Worm (Caenorhabditis elegans): ENCODE measurements around the gene F21D5.4.

F21D5.4 gene

ce11 chrIV:8748967-8749366, 11.1 kb downstream of the F21D5.4 start:
- no peak for TF ChIP-seq T22C8.4 (GFP tag; IDR thresholded peaks at IDR 0.05)
- TF ChIP-seq ztf-23 (GFP tag; IDR thresholded peaks at IDR 0.05): no peak
- TF ChIP-seq ztf-29 (GFP tag; IDR thresholded peaks at IDR 0.05): no peak
- TF ChIP-seq tab-1 (GFP tag; IDR thresholded peaks at IDR 0.05): no peak
- no peak for TF ChIP-seq ref-1 (GFP tag; conservative IDR thresholded peaks at IDR 0.05)

DNA sequence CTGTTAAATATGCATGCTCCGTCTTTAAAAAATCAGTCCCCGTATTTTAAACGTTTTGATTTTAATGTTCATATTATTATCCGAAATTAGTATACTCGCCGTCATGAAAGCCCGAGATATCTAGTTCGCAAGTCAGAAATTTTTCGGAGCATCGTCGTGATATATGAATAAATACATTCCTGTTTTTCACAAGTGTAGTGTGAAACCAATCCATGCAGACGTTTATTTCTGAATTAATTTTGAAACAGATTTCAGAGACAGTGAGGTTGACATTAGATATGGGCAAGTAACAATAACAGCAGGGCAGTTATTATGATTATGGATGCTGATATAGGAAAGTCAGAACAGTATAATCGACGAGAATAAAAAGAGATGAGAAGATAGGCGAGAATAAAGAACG, 14.6 kb downstream of the F21D5.4 start:
- no peak for TF ChIP-seq klf-2 (GFP tag; conservative IDR thresholded peaks at IDR 0.05)
- TF ChIP-seq med-1 (GFP tag; optimal IDR thresholded peaks at IDR 0.05; ENCODE audit: insufficient read depth): no peak
- TF ChIP-seq ztf-29 (GFP tag; IDR thresholded peaks at IDR 0.05): no peak
- no peak for TF ChIP-seq T22C8.4 (GFP tag; IDR thresholded peaks at IDR 0.05)
- no peak for TF ChIP-seq tab-1 (GFP tag; IDR thresholded peaks at IDR 0.05)
- no peak for TF ChIP-seq flt-1 (GFP tag; IDR thresholded peaks at IDR 0.05)
- no peak for TF ChIP-seq ref-1 (GFP tag; conservative IDR thresholded peaks at IDR 0.05)
- TF ChIP-seq cog-1 (tag; optimal IDR thresholded peaks at IDR 0.05): no peak
- no peak for TF ChIP-seq ztf-23 (GFP tag; IDR thresholded peaks at IDR 0.05)

DNA sequence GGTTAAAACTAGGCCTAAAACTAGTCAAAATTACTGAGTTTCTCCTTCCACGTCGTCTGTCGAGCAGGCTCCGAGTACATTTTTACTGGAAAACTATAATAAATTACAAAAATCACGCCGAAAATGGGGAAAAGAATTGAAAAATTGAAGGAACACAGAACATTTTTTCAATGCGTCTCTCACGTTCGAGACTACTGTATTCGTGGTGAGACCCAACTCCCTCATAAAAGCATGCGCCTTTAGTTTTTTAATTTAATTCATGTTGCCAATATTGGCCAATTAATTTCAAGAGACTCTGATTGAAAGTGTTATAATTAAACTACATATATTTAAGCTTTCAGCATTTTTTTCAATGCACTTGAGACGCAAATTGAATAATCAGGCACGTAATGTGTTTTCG, 16.3 kb downstream of the F21D5.4 start:
- TF ChIP-seq tab-1 (GFP tag; IDR thresholded peaks at IDR 0.05): no peak

- no peak for TF ChIP-seq ztf-23 (GFP tag; IDR thresholded peaks at IDR 0.05)
- no peak for TF ChIP-seq tab-1 (GFP tag; IDR thresholded peaks at IDR 0.05)
These were observed 16.8 kb downstream of the F21D5.4 start, which contains the start of gene elli-1 for ce11 chrIV:8754727-8755126. Gene elli-1 (minus strand): TSS chrIV:8754827.

ce11 chrIV:8757729-8758128, 19.8 kb downstream of the F21D5.4 start:
- TF ChIP-seq ztf-23 (GFP tag; IDR thresholded peaks at IDR 0.05) (no peak), flt-1 (GFP tag; IDR thresholded peaks at IDR 0.05) (no peak), cog-1 (tag; optimal IDR thresholded peaks at IDR 0.05) (no peak), med-1 (GFP tag; optimal IDR thresholded peaks at IDR 0.05; ENCODE audit: insufficient read depth) (no peak), ztf-29 (GFP tag; IDR thresholded peaks at IDR 0.05) (no peak)

DNA sequence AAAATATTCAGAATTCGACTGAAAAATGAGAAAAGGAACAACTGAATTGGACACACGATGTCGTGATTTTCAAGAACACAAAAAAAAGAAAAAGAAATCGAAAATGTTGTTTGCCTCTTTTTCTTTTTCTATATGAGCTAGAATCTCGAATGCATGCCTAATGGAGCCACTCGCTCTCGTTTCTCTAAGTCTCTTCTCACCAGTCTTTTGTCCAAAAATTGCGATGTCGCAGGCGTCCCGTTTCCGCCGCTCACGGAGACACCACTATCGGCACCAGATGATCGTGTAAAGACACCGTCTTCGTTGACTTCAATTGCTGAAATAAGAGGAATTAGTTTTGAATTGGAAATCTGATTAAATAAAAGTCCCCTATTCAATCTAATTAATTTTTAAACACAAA, 20.7 kb downstream of the F21D5.4 start:
- TF ChIP-seq ztf-23 (GFP tag; IDR thresholded peaks at IDR 0.05): no peak
- TF ChIP-seq flt-1 (GFP tag; IDR thresholded peaks at IDR 0.05): no peak
- no peak for TF ChIP-seq T22C8.4 (GFP tag; IDR thresholded peaks at IDR 0.05)

DNA sequence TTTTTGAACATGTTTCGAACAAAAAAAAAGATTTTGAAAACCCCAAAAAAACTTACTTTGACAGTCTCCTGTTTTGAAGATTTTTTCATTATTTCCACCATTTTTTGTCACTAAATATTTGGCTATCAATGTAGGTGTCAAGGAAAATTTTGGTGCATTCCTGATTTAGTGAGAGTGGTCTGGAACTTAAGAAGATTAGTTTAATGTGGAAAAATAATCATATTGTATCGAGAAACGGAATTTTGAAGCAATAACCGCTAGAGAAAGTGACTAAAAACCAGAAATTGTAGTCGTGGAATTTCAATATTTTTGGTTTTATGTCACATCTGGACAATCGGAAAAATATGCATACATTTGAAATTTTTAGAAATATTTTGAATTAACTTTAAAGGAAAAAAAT, 24.0 kb downstream of the F21D5.4 start, which contains the start of the genes F20C5.11 and klp-11:
TSS of gene F20C5.11 (minus strand) at position 101 of the 400 bp plus-strand sequence.
TSS of gene klp-11 (minus strand) at position 171 of the 400 bp plus-strand sequence.
- TF ChIP-seq tab-1 (GFP tag; IDR thresholded peaks at IDR 0.05) (no peak), T22C8.4 (GFP tag; IDR thresholded peaks at IDR 0.05) (no peak), flt-1 (GFP tag; IDR thresholded peaks at IDR 0.05) (no peak), ztf-23 (GFP tag; IDR thresholded peaks at IDR 0.05) (no peak), klf-2 (GFP tag; conservative IDR thresholded peaks at IDR 0.05) (no peak), ref-1 (GFP tag; conservative IDR thresholded peaks at IDR 0.05) (no peak), ztf-29 (GFP tag; IDR thresholded peaks at IDR 0.05) (no peak), cog-1 (tag; optimal IDR thresholded peaks at IDR 0.05) (no peak)

DNA sequence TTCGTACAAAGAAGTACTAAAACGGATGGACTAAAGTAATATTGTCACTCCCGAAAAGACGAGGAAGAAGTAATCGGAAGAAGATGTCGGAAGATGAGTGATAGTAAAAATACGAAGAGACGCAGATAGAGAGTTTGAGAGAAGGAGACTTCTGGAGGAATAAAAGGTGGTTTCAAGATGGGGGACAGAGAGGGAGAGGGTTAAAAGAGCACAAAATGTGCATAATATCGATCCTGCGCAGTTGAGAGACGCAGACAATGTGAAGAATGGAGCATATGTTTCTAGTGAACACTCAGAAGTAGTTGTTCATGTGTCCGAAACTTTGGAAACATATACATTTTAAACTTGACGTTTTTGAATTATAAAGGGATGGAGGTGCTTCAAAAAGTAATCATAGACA, 24.6 kb downstream of the F21D5.4 start:
- peak; percentile 74 for TF ChIP-seq T22C8.4 (GFP tag; IDR thresholded peaks at IDR 0.05)
- TF ChIP-seq tab-1 (GFP tag; IDR thresholded peaks at IDR 0.05): no peak
- peak; percentile 47 for TF ChIP-seq cog-1 (tag; optimal IDR thresholded peaks at IDR 0.05)

DNA sequence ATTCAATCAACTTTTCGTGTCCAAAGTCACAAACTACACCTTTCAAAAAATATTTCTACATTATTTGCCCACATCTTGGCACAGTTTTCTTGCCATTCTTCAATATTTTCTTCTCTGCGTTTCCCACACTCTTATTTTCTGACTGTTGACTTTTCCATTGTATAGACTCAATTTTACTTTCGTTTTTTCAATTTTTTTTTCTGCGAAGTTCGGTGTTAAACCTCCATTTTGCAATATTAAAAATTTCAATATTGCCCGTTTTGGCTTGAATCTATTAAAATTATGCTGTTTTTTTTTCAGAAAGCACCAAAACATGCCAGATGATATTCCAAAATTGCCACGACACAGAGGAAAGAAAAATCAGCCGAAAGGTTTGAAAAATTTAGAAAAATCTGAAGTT, 26.7 kb downstream of the F21D5.4 start, which contains the start of gene cdc-50.B:
TSS of gene cdc-50.B (plus strand) at position 301 of the 400 bp plus-strand sequence.
- TF ChIP-seq med-1 (GFP tag; optimal IDR thresholded peaks at IDR 0.05; ENCODE audit: insufficient read depth) (no peak), ztf-29 (GFP tag; IDR thresholded peaks at IDR 0.05) (no peak), tab-1 (GFP tag; IDR thresholded peaks at IDR 0.05) (no peak), ref-1 (GFP tag; conservative IDR thresholded peaks at IDR 0.05) (no peak), T22C8.4 (GFP tag; IDR thresholded peaks at IDR 0.05) (no peak), ztf-23 (GFP tag; IDR thresholded peaks at IDR 0.05) (no peak), klf-2 (GFP tag; conservative IDR thresholded peaks at IDR 0.05) (no peak), cog-1 (tag; optimal IDR thresholded peaks at IDR 0.05) (no peak), flt-1 (GFP tag; IDR thresholded peaks at IDR 0.05) (no peak)

ce11 chrIV:8769539-8769938, 31.7 kb downstream of the F21D5.4 start, which contains the start of gene F20C5.5:
Gene F20C5.5 (minus strand): TSS chrIV:8769639.
- TF ChIP-seq tab-1 (GFP tag; IDR thresholded peaks at IDR 0.05): no peak
- no peak for TF ChIP-seq ref-1 (GFP tag; conservative IDR thresholded peaks at IDR 0.05)
- no peak for TF ChIP-seq klf-2 (GFP tag; conservative IDR thresholded peaks at IDR 0.05)
- TF ChIP-seq flt-1 (GFP tag; IDR thresholded peaks at IDR 0.05): no peak
- no peak for TF ChIP-seq T22C8.4 (GFP tag; IDR thresholded peaks at IDR 0.05)
- no peak for TF ChIP-seq ztf-23 (GFP tag; IDR thresholded peaks at IDR 0.05)
- no peak for TF ChIP-seq med-1 (GFP tag; optimal IDR thresholded peaks at IDR 0.05; ENCODE audit: insufficient read depth)

ce11 chrIV:8772800-8773256, 34.9 kb downstream of the F21D5.4 start, which contains the start of gene F20C5.6:
Gene F20C5.6 (minus strand): TSS chrIV:8773206.
- TF ChIP-seq ztf-23 (GFP tag; IDR thresholded peaks at IDR 0.05) (no peak), cog-1 (tag; optimal IDR thresholded peaks at IDR 0.05) (no peak), tab-1 (GFP tag; IDR thresholded peaks at IDR 0.05) (no peak), flt-1 (GFP tag; IDR thresholded peaks at IDR 0.05) (no peak), med-1 (GFP tag; optimal IDR thresholded peaks at IDR 0.05; ENCODE audit: insufficient read depth) (no peak), ref-1 (GFP tag; conservative IDR thresholded peaks at IDR 0.05) (no peak), ztf-29 (GFP tag; IDR thresholded peaks at IDR 0.05) (no peak), T22C8.4 (GFP tag; IDR thresholded peaks at IDR 0.05) (no peak), klf-2 (GFP tag; conservative IDR thresholded peaks at IDR 0.05) (no peak)

All from whole organism, midembryonic.